Worm (Caenorhabditis elegans) whole organism, mixed stage, embryonic: ENCODE data around the gene ZK1248.11.

Experiments used
- blmp-1 ChIP-seq: fragments of 150-350 bp; optimal IDR thresholded peaks from 2 replicates; lab custom pipeline; 2014; ENCODE audit warnings: missing biosample characterization, missing genetic modification characterization
- ceh-39 ChIP-seq: fragments of 150-350 bp; optimal IDR thresholded peaks from 2 replicates; lab custom pipeline; 2014; ENCODE audit warnings: missing biosample characterization, missing genetic modification characterization
- mab-5 ChIP-seq: fragments of 150-350 bp; optimal IDR thresholded peaks from 2 replicates; lab custom pipeline; 2014; ENCODE audit warnings: missing biosample characterization, missing genetic modification characterization
- mep-1 ChIP-seq: fragments of 150-350 bp; optimal IDR thresholded peaks from 2 replicates; lab custom pipeline; 2017; ENCODE audit warnings: missing biosample characterization, missing genetic modification reagents, missing genetic modification characterization, inconsistent platforms
- nhr-12 ChIP-seq: fragments of 150-350 bp; optimal IDR thresholded peaks from 2 replicates; lab custom pipeline; 2014; ENCODE audit warnings: missing biosample characterization, missing genetic modification characterization
- nhr-76 ChIP-seq: sonication (generic microtip); optimal IDR thresholded peaks from 2 replicates; lab custom pipeline; 2017; ENCODE audit warnings: missing biosample characterization, missing genetic modification characterization
- snpc-4 ChIP-seq: fragments of 150-350 bp; optimal IDR thresholded peaks from 2 replicates; lab custom pipeline; 2014; ENCODE audit warnings: missing biosample characterization, missing genetic modification characterization
- zip-8 ChIP-seq: fragments of 150-350 bp; optimal IDR thresholded peaks from 2 replicates; lab custom pipeline; 2014; ENCODE audit warnings: missing biosample characterization, missing genetic modification characterization

ce11 chrII:5820282-5820762 is 8.1 kb downstream of the ZK1248.11 start, which contains the start of gene ehs-1:
- TF ChIP-seq ceh-39 (tag; lab: Kevin White, UChicago) (no peak), zip-8 (tag; lab: Kevin White, UChicago) (no peak), nhr-12 (tag; lab: Kevin White, UChicago) (no peak), snpc-4 (tag; lab: Kevin White, UChicago) (no peak), blmp-1 (tag; lab: Kevin White, UChicago) (no peak), nhr-76 (tag; lab: Kevin White, UChicago) (no peak), mab-5 (no peak), mep-1 (no peak)
